Worm (Caenorhabditis elegans) whole organism, L3 larva: ENCODE results near the gene T26A8.4.

Experiments used
- ama-1 ChIP-seq: fragments of 150-350 bp; optimal IDR thresholded peaks from 2 replicates; lab custom pipeline; 2018
- ceh-16 ChIP-seq: sonication (generic microtip); optimal IDR thresholded peaks from 2 replicates; lab custom pipeline; 2017; ENCODE audit warnings: missing biosample characterization, missing genetic modification characterization
- ceh-82 ChIP-seq: fragments of 150-350 bp; optimal IDR thresholded peaks from 2 replicates; lab custom pipeline; 2014; ENCODE audit warnings: missing biosample characterization, missing genetic modification characterization
- egl-27 ChIP-seq: sonication (generic microtip); optimal IDR thresholded peaks from 4 replicates; lab custom pipeline; 2017; ENCODE audit warnings: missing biosample characterization, missing genetic modification reagents, missing genetic modification characterization
- elt-2 ChIP-seq: sonication (generic microtip); optimal IDR thresholded peaks from 2 replicates; lab custom pipeline; 2016; ENCODE audit warnings: missing genetic modification reagents, mild to moderate bottlenecking, missing genetic modification characterization, missing compliant biosample characterization
- fkh-10 ChIP-seq: sonication (generic microtip); optimal IDR thresholded peaks from 2 replicates; lab custom pipeline; 2017; ENCODE audit warnings: missing biosample characterization, missing genetic modification reagents, missing genetic modification characterization
- fkh-2 ChIP-seq: fragments of 150-350 bp; optimal IDR thresholded peaks from 2 replicates; lab custom pipeline; 2014; ENCODE audit warnings: missing biosample characterization, missing genetic modification reagents, missing genetic modification characterization
- fos-1 ChIP-seq: fragments of 150-350 bp; optimal IDR thresholded peaks from 2 replicates; lab custom pipeline; 2014; ENCODE audit warnings: missing biosample characterization, missing genetic modification characterization
- lin-15B ChIP-seq: fragments of 150-350 bp; optimal IDR thresholded peaks from 2 replicates; lab custom pipeline; 2014; ENCODE audit warnings: missing biosample characterization, missing genetic modification characterization
- lin-39 ChIP-seq: fragments of 150-350 bp; optimal IDR thresholded peaks from 2 replicates; lab custom pipeline; 2018; ENCODE audit warnings: missing biosample characterization, missing genetic modification reagents, missing genetic modification characterization
- mdl-1 ChIP-seq: fragments of 150-350 bp; optimal IDR thresholded peaks from 2 replicates; lab custom pipeline; 2014; ENCODE audit warnings: missing biosample characterization, missing genetic modification characterization
- nfya-1 ChIP-seq: sonication (generic microtip); optimal IDR thresholded peaks from 2 replicates; lab custom pipeline; 2017; ENCODE audit warnings: missing genetic modification characterization, mild to moderate bottlenecking, missing compliant biosample characterization, antibody characterized with exemption, moderate library complexity; ENCODE audit not compliant: insufficient read depth
- nhr-11 ChIP-seq: fragments of 150-350 bp; optimal IDR thresholded peaks from 2 replicates; lab custom pipeline; 2014; ENCODE audit warnings: missing biosample characterization, missing genetic modification characterization
- nhr-237 ChIP-seq: fragments of 150-350 bp; optimal IDR thresholded peaks from 2 replicates; lab custom pipeline; 2014; ENCODE audit warnings: missing biosample characterization, missing genetic modification characterization
- nhr-25 ChIP-seq: sonication (generic microtip); optimal IDR thresholded peaks from 2 replicates; lab custom pipeline; 2017; ENCODE audit warnings: missing biosample characterization, missing genetic modification characterization
- nhr-28 ChIP-seq: fragments of 150-350 bp; optimal IDR thresholded peaks from 2 replicates; lab custom pipeline; 2014; ENCODE audit warnings: missing biosample characterization, missing genetic modification characterization
- nhr-77 ChIP-seq: fragments of 150-350 bp; optimal IDR thresholded peaks from 2 replicates; lab custom pipeline; 2014; ENCODE audit warnings: missing biosample characterization, missing genetic modification characterization
- pqm-1 ChIP-seq: fragments of 150-350 bp; optimal IDR thresholded peaks from 2 replicates; lab custom pipeline; 2017; ENCODE audit warnings: missing biosample characterization, missing genetic modification characterization, inconsistent platforms
- sea-2 ChIP-seq: fragments of 150-350 bp; sonication (generic microtip); optimal IDR thresholded peaks from 4 replicates; lab custom pipeline; 2014; ENCODE audit warnings: missing biosample characterization, missing genetic modification reagents, missing genetic modification characterization
- skn-1 ChIP-seq: fragments of 150-350 bp; optimal IDR thresholded peaks from 2 replicates; lab custom pipeline; 2014; ENCODE audit warnings: missing biosample characterization, missing genetic modification characterization
- tbx-2 ChIP-seq: sonication (generic microtip); optimal IDR thresholded peaks from 2 replicates; lab custom pipeline; 2016; ENCODE audit warnings: mild to moderate bottlenecking, missing genetic modification characterization, missing compliant biosample characterization
- unc-62 ChIP-seq: fragments of 150-350 bp; sonication (generic microtip); optimal IDR thresholded peaks from 4 replicates; lab custom pipeline; 2014; ENCODE audit warnings: missing biosample characterization, missing genetic modification reagents, missing genetic modification characterization
- ztf-11 ChIP-seq: fragments of 150-350 bp; optimal IDR thresholded peaks from 2 replicates; lab custom pipeline; 2014; ENCODE audit warnings: missing biosample characterization, missing genetic modification characterization

The T26A8.4 gene

DNA sequence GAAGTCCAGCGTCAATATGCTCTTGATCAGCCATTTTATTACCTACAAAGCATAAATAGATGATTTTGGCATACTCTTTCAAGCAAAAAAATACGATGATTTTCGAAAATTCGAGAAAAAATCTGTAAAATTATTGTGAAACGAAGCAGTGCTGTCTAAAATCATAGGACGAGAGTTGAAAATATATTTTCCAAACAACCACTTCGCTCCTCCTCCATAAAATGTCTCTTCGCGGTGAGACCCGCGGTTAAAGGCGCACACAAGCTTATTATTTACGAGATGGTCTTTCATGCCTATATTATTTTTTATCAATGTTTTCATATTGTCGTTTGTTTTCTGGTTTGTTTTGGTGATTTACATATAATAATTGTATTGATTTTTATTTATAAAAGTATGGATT lies 53.4 kb downstream of the T26A8.4 start, which contains the start of gene nap-1 (continued):
- TF ChIP-seq nhr-77 (tag; lab: Kevin White, UChicago), result no peak
- no peak for TF ChIP-seq fkh-2 (tag; lab: Kevin White, UChicago)
- TF ChIP-seq nhr-237 (tag; lab: Kevin White, UChicago), result no peak
- peak; percentile 58 for TF ChIP-seq elt-2 (tag; lab: Kevin White, UChicago)
- peak; percentile 33 for TF ChIP-seq skn-1
- TF ChIP-seq nhr-25 (tag; lab: Kevin White, UChicago), result peak; percentile 47
- no peak for TF ChIP-seq sea-2 (GFP tag; lab: Kevin White, UChicago)
- TF ChIP-seq ceh-82 (tag; lab: Kevin White, UChicago), result no peak
- peak; percentile 43 for TF ChIP-seq pqm-1 (tag; lab: Kevin White, UChicago)
- TF ChIP-seq tbx-2 (tag; lab: Kevin White, UChicago), result no peak
- no peak for TF ChIP-seq fos-1
- TF ChIP-seq egl-27, result no peak
- peak; percentile 14 for TF ChIP-seq ama-1 (lab: Kevin White, UChicago)
- peak; percentile 82 for TF ChIP-seq lin-15B (tag; lab: Kevin White, UChicago)
- TF ChIP-seq ceh-16, result no peak
- peak; percentile 87 for TF ChIP-seq nfya-1
- peak; percentile 26 for TF ChIP-seq unc-62 (GFP tag; lab: Kevin White, UChicago)
- peak; percentile 24 for TF ChIP-seq fkh-10 (GFP tag; lab: Kevin White, UChicago)
- TF ChIP-seq mdl-1, result no peak
- no peak for TF ChIP-seq nhr-28
- no peak for TF ChIP-seq ztf-11
- no peak for TF ChIP-seq nhr-11 (tag; lab: Kevin White, UChicago)
- peak; percentile 84 for TF ChIP-seq lin-39
